Worm (Caenorhabditis elegans): ENCODE measurements around the gene F07A11.1.

Gene F07A11.1

ce11 chrII:11545952-11546325 lies 46.0 kb downstream of the F07A11.1 start:
- TF ChIP-seq elt-2 (tag; optimal IDR thresholded peaks at IDR 0.05) (no peak), jun-1 (tag; optimal IDR thresholded peaks at IDR 0.05) (no peak), unc-39 (tag; optimal IDR thresholded peaks at IDR 0.05) (no peak), unc-62 (GFP tag; optimal IDR thresholded peaks at IDR 0.05) (no peak), lin-39 (tag; optimal IDR thresholded peaks at IDR 0.05) (no peak), pha-4 (tag; optimal IDR thresholded peaks at IDR 0.05) (no peak), mdl-1 (tag; optimal IDR thresholded peaks at IDR 0.05) (no peak), lsy-12 (tag; optimal IDR thresholded peaks at IDR 0.05) (no peak), daf-12 (tag; optimal IDR thresholded peaks at IDR 0.05) (no peak), hmg-11 (tag; optimal IDR thresholded peaks at IDR 0.05) (no peak), aly-2 (tag; optimal IDR thresholded peaks at IDR 0.05) (no peak), elt-3 (tag; optimal IDR thresholded peaks at IDR 0.05) (no peak), ZK546.5 (tag; optimal IDR thresholded peaks at IDR 0.05) (no peak), R02D3.7 (tag; optimal IDR thresholded peaks at IDR 0.05) (no peak), lin-15B (tag; optimal IDR thresholded peaks at IDR 0.05) (no peak), tbx-2 (tag; optimal IDR thresholded peaks at IDR 0.05) (no peak)

- TF ChIP-seq R02D3.7 (tag; optimal IDR thresholded peaks at IDR 0.05) (peak; percentile 69), daf-12 (tag; optimal IDR thresholded peaks at IDR 0.05) (no peak), fos-1 (tag; optimal IDR thresholded peaks at IDR 0.05) (peak; percentile 55), egl-5 (tag; optimal IDR thresholded peaks at IDR 0.05) (no peak), nhr-25 (tag; optimal IDR thresholded peaks at IDR 0.05) (peak; percentile 91), ceh-9 (tag; optimal IDR thresholded peaks at IDR 0.05) (no peak), lin-15B (tag; optimal IDR thresholded peaks at IDR 0.05) (peak; percentile 92), hmg-11 (tag; optimal IDR thresholded peaks at IDR 0.05) (peak; percentile 94), ceh-16 (tag; optimal IDR thresholded peaks at IDR 0.05) (peak; percentile 30), nhr-43 (tag; optimal IDR thresholded peaks at IDR 0.05; ENCODE audit: poor library complexity, severe bottlenecking) (peak; percentile 94), ztf-4 (tag; optimal IDR thresholded peaks at IDR 0.05) (peak; percentile 72), unc-39 (tag; optimal IDR thresholded peaks at IDR 0.05) (no peak), elt-2 (tag; optimal IDR thresholded peaks at IDR 0.05) (peak; percentile 83), egl-27 (tag; optimal IDR thresholded peaks at IDR 0.05) (peak; percentile 91), aly-2 (tag; optimal IDR thresholded peaks at IDR 0.05) (no peak), ztf-11 (tag; optimal IDR thresholded peaks at IDR 0.05) (no peak), snpc-4 (tag; optimal IDR thresholded peaks at IDR 0.05) (peak; percentile 73), skn-1 (tag; optimal IDR thresholded peaks at IDR 0.05) (peak; percentile 68), nhr-23 (tag; optimal IDR thresholded peaks at IDR 0.05) (peak; percentile 98), tbx-2 (tag; optimal IDR thresholded peaks at IDR 0.05) (peak; percentile 84), nhr-28 (tag; optimal IDR thresholded peaks at IDR 0.05) (no peak), nhr-67 (tag; optimal IDR thresholded peaks at IDR 0.05) (no peak), jun-1 (tag; optimal IDR thresholded peaks at IDR 0.05) (peak; percentile 88), nfya-1 (tag; optimal IDR thresholded peaks at IDR 0.05; ENCODE audit: insufficient read depth) (peak; percentile 93), sea-2 (GFP tag; optimal IDR thresholded peaks at IDR 0.05) (no peak), nhr-77 (tag; optimal IDR thresholded peaks at IDR 0.05) (peak; percentile 61), fkh-10 (GFP tag; optimal IDR thresholded peaks at IDR 0.05) (peak; percentile 85), nhr-11 (tag; optimal IDR thresholded peaks at IDR 0.05) (peak; percentile 49), elt-1 (tag; optimal IDR thresholded peaks at IDR 0.05) (peak; percentile 47), nhr-76 (tag; optimal IDR thresholded peaks at IDR 0.05) (peak; percentile 45), eor-1 (tag; optimal IDR thresholded peaks at IDR 0.05) (peak in 1 of 2 experiments; percentile 84), mdl-1 (tag; optimal IDR thresholded peaks at IDR 0.05) (peak; percentile 54), nhr-237 (tag; optimal IDR thresholded peaks at IDR 0.05) (no peak), elt-3 (tag; optimal IDR thresholded peaks at IDR 0.05) (no peak), lin-39 (tag; optimal IDR thresholded peaks at IDR 0.05) (peak; percentile 71), pha-4 (tag; optimal IDR thresholded peaks at IDR 0.05) (peak; percentile 96), ZK546.5 (tag; optimal IDR thresholded peaks at IDR 0.05) (peak; percentile 19), ama-1 (optimal IDR thresholded peaks at IDR 0.05) (peak; percentile 87), ceh-28 (tag; optimal IDR thresholded peaks at IDR 0.05) (peak; percentile 81), pqm-1 (tag; optimal IDR thresholded peaks at IDR 0.05) (peak; percentile 79), zag-1 (tag; optimal IDR thresholded peaks at IDR 0.05) (no peak), unc-62 (GFP tag; optimal IDR thresholded peaks at IDR 0.05) (no peak), fkh-2 (tag; optimal IDR thresholded peaks at IDR 0.05) (peak; percentile 75), lsy-12 (tag; optimal IDR thresholded peaks at IDR 0.05) (peak; percentile 98), mml-1 (tag; optimal IDR thresholded peaks at IDR 0.05) (no peak), ceh-82 (tag; optimal IDR thresholded peaks at IDR 0.05) (peak; percentile 71), nhr-12 (tag; optimal IDR thresholded peaks at IDR 0.05) (no peak)
These were observed 46.5 kb downstream of the F07A11.1 start, which contains the start of gene dnj-13 for ce11 chrII:11545299-11545951. Gene dnj-13 (plus strand): TSS chrII:11545701.

Measured in whole organism, L3 larva.